Worm (Caenorhabditis elegans): Measurements from ENCODE around the gene srw-32.

ce11 chrV:17533200-17533599 lies 24.6 kb downstream of the srw-32 start:
- TF ChIP-seq ceh-30 (tag; optimal IDR thresholded peaks at IDR 0.05) = no peak
- TF ChIP-seq sox-4 (tag; optimal IDR thresholded peaks at IDR 0.05) = no peak
- TF ChIP-seq sdc-2 (tag; optimal IDR thresholded peaks at IDR 0.05) = no peak
- no peak for TF ChIP-seq nhr-11 (tag; optimal IDR thresholded peaks at IDR 0.05)
- TF ChIP-seq eyg-1 (tag; optimal IDR thresholded peaks at IDR 0.05) = no peak
- TF ChIP-seq unc-55 (GFP tag; optimal IDR thresholded peaks at IDR 0.05) = no peak
- no peak for TF ChIP-seq pha-4 (tag; optimal IDR thresholded peaks at IDR 0.05)
- no peak for TF ChIP-seq dve-1 (tag; optimal IDR thresholded peaks at IDR 0.05)
- TF ChIP-seq tbx-2 (tag; optimal IDR thresholded peaks at IDR 0.05) = no peak
- TF ChIP-seq pax-1 (tag; optimal IDR thresholded peaks at IDR 0.05) = no peak
- TF ChIP-seq pros-1 (tag; optimal IDR thresholded peaks at IDR 0.05) = no peak
- TF ChIP-seq rnt-1 (tag; optimal IDR thresholded peaks at IDR 0.05) = no peak
- TF ChIP-seq tbx-7 (tag; optimal IDR thresholded peaks at IDR 0.05) = no peak
- TF ChIP-seq elt-2 (tag; optimal IDR thresholded peaks at IDR 0.05) = no peak

Data from whole organism, late embryonic.